Worm (Caenorhabditis elegans): ENCODE data around the gene dod-19.

ce11 chrV:378231-378630 lies 36.3 kb downstream of the dod-19 start:
- TF ChIP-seq W03F9.2 (tag; optimal IDR thresholded peaks at IDR 0.05) (no peak), dao-5 (tag; optimal IDR thresholded peaks at IDR 0.05) (no peak)
